Worm (Caenorhabditis elegans) whole organism, L3 larva: ENCODE results near the gene tut-1.

Source experiments
- ceh-16 ChIP-seq: sonication (generic microtip); optimal IDR thresholded peaks from 2 replicates; lab custom pipeline; 2017; ENCODE audit warnings: missing biosample characterization, missing genetic modification characterization
- ceh-82 ChIP-seq: fragments of 150-350 bp; optimal IDR thresholded peaks from 2 replicates; lab custom pipeline; 2014; ENCODE audit warnings: missing biosample characterization, missing genetic modification characterization
- nhr-77 ChIP-seq: fragments of 150-350 bp; optimal IDR thresholded peaks from 2 replicates; lab custom pipeline; 2014; ENCODE audit warnings: missing biosample characterization, missing genetic modification characterization
- unc-62 ChIP-seq: fragments of 150-350 bp; sonication (generic microtip); optimal IDR thresholded peaks from 4 replicates; lab custom pipeline; 2014; ENCODE audit warnings: missing biosample characterization, missing genetic modification reagents, missing genetic modification characterization
- ztf-11 ChIP-seq: fragments of 150-350 bp; optimal IDR thresholded peaks from 2 replicates; lab custom pipeline; 2014; ENCODE audit warnings: missing biosample characterization, missing genetic modification characterization

DNA sequence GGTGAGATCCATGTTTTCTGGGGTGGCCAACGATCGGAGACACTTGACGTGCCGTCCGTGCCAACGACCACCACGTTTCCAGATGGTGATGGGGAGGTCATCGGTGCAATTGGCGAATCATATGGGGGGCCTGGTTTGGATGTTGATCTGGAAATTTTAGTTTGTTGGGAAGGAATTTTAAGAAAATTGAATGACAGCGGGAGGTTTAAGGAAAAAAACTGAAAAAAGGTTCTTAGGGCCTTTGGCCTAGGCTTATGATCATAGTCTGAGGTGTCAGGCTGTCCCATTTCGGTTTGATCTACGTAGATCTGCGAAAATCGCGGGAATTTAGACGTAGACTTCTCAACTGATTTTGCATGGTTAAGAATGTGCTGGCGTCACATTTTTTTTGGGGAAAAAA lies 26.3 kb upstream of the tut-1 start, which contains the start of gene col-99:
- TF ChIP-seq unc-62 (GFP tag; lab: Kevin White, UChicago) (no peak), ceh-16 (tag; lab: Kevin White, UChicago) (no peak), ztf-11 (tag; lab: Kevin White, UChicago) (no peak), nhr-77 (no peak), ceh-82 (tag; lab: Kevin White, UChicago) (no peak)
